Fruit fly (Drosophila melanogaster): Measurements from ENCODE around the gene CG17959.

The CG17959 gene

dm6 chrX:2969039-2969438, 22.1 kb downstream of the CG17959 start:
- TF ChIP-seq GATAd (GFP tag; optimal IDR thresholded peaks at IDR 0.05) (no peak), woc (GFP tag; optimal IDR thresholded peaks at IDR 0.05) (no peak), Hnf4 (GFP tag; optimal IDR thresholded peaks at IDR 0.05) (no peak), N (GFP tag; optimal IDR thresholded peaks at IDR 0.05) (no peak), brk (GFP tag; optimal IDR thresholded peaks at IDR 0.05) (no peak), pan (optimal IDR thresholded peaks at IDR 0.05) (no peak), Sp1 (GFP tag; optimal IDR thresholded peaks at IDR 0.05) (no peak)

- no peak for TF ChIP-seq Myc (optimal IDR thresholded peaks at IDR 0.05)
- TF ChIP-seq lola (GFP tag; optimal IDR thresholded peaks at IDR 0.05), result no peak
- no peak for TF ChIP-seq sage (GFP tag; optimal IDR thresholded peaks at IDR 0.05)
- TF ChIP-seq dmrt93B (GFP tag; optimal IDR thresholded peaks at IDR 0.05), result no peak
- no peak for TF ChIP-seq ey (GFP tag; optimal IDR thresholded peaks at IDR 0.05)
- TF ChIP-seq Vsx2 (GFP tag; optimal IDR thresholded peaks at IDR 0.05; ENCODE audit: partially characterized antibody), result no peak
- no peak for TF ChIP-seq dl (GFP tag; optimal IDR thresholded peaks at IDR 0.05; ENCODE audit: insufficient read depth in 1 of 2, partially characterized antibody in 2 of 2)
- no peak for TF ChIP-seq Hr83 (GFP tag; optimal IDR thresholded peaks at IDR 0.05; ENCODE audit: poor library complexity, severe bottlenecking)
- TF ChIP-seq Sp1 (GFP tag; optimal IDR thresholded peaks at IDR 0.05), result no peak
- TF ChIP-seq Jra (GFP tag; optimal IDR thresholded peaks at IDR 0.05), result no peak
- no peak for TF ChIP-seq CG9705 (GFP tag; optimal IDR thresholded peaks at IDR 0.05)
- no peak for TF ChIP-seq CG32264 (GFP tag; optimal IDR thresholded peaks at IDR 0.05)
- no peak for TF ChIP-seq Dif (GFP tag; optimal IDR thresholded peaks at IDR 0.05; ENCODE audit: partially characterized antibody)
- no peak for TF ChIP-seq pan (optimal IDR thresholded peaks at IDR 0.05)
- TF ChIP-seq Abd-B (GFP tag; optimal IDR thresholded peaks at IDR 0.05), result no peak
- TF ChIP-seq Hnf4 (GFP tag; optimal IDR thresholded peaks at IDR 0.05), result no peak
Measured at dm6 chrX:2973593-2973992, 26.7 kb downstream of the CG17959 start, which contains the start of gene rst. Gene rst (minus strand): TSS chrX:2973834.

dm6 chrX:2977857-2978473, 31.1 kb downstream of the CG17959 start:
- TF ChIP-seq OdsH (GFP tag; optimal IDR thresholded peaks at IDR 0.05) (peak; percentile 38), fru (GFP tag; optimal IDR thresholded peaks at IDR 0.05) (peak; percentile 73), Hnf4 (GFP tag; optimal IDR thresholded peaks at IDR 0.05) (peak; percentile 34), br (GFP tag; optimal IDR thresholded peaks at IDR 0.05) (peak; percentile 22), Vsx2 (GFP tag; optimal IDR thresholded peaks at IDR 0.05; ENCODE audit: partially characterized antibody) (no peak), ey (GFP tag; optimal IDR thresholded peaks at IDR 0.05) (peak; percentile 31), CG9705 (GFP tag; optimal IDR thresholded peaks at IDR 0.05) (no peak), sv (GFP tag; optimal IDR thresholded peaks at IDR 0.05) (no peak), usp (GFP tag; optimal IDR thresholded peaks at IDR 0.05) (no peak), h (GFP tag; optimal IDR thresholded peaks at IDR 0.05) (peak; percentile 56), rgr (GFP tag; optimal IDR thresholded peaks at IDR 0.05) (peak; percentile 55), foxo (GFP tag; optimal IDR thresholded peaks at IDR 0.05) (peak in 1 of 2 experiments; percentile 73), dl (GFP tag; optimal IDR thresholded peaks at IDR 0.05; ENCODE audit: insufficient read depth in 1 of 2, partially characterized antibody in 2 of 2) (no peak), lola (GFP tag; optimal IDR thresholded peaks at IDR 0.05) (no peak), HLH106 (tag; optimal IDR thresholded peaks at IDR 0.05) (peak; percentile 36), pan (optimal IDR thresholded peaks at IDR 0.05) (no peak), dmrt93B (GFP tag; optimal IDR thresholded peaks at IDR 0.05) (peak; percentile 5), sage (GFP tag; optimal IDR thresholded peaks at IDR 0.05) (no peak), tai (GFP tag; optimal IDR thresholded peaks at IDR 0.05) (no peak), Hr78 (GFP tag; optimal IDR thresholded peaks at IDR 0.05) (no peak), Dif (GFP tag; optimal IDR thresholded peaks at IDR 0.05; ENCODE audit: partially characterized antibody) (no peak), psq (GFP tag; optimal IDR thresholded peaks at IDR 0.05) (peak; percentile 24), CrebA (GFP tag; optimal IDR thresholded peaks at IDR 0.05; ENCODE audit: borderline replicate concordance) (no peak), Sp1 (GFP tag; optimal IDR thresholded peaks at IDR 0.05) (peak; percentile 43), woc (GFP tag; optimal IDR thresholded peaks at IDR 0.05) (peak; percentile 5)

- TF ChIP-seq Sp1 (GFP tag; optimal IDR thresholded peaks at IDR 0.05), result no peak
- no peak for TF ChIP-seq CrebA (GFP tag; optimal IDR thresholded peaks at IDR 0.05; ENCODE audit: borderline replicate concordance)
- TF ChIP-seq Dif (GFP tag; optimal IDR thresholded peaks at IDR 0.05; ENCODE audit: partially characterized antibody), result no peak
- TF ChIP-seq Dfd (GFP tag; optimal IDR thresholded peaks at IDR 0.05), result no peak
- no peak for TF ChIP-seq ey (GFP tag; optimal IDR thresholded peaks at IDR 0.05)
- TF ChIP-seq Hr78 (GFP tag; optimal IDR thresholded peaks at IDR 0.05), result no peak
- no peak for TF ChIP-seq dl (GFP tag; optimal IDR thresholded peaks at IDR 0.05; ENCODE audit: insufficient read depth in 1 of 2, partially characterized antibody in 2 of 2)
- TF ChIP-seq psq (GFP tag; optimal IDR thresholded peaks at IDR 0.05), result no peak
- no peak for TF ChIP-seq Rel (GFP tag; optimal IDR thresholded peaks at IDR 0.05)
- TF ChIP-seq Rel (tag; optimal IDR thresholded peaks at IDR 0.05), result no peak
- no peak for TF ChIP-seq fru (GFP tag; optimal IDR thresholded peaks at IDR 0.05)
- no peak for TF ChIP-seq h (GFP tag; optimal IDR thresholded peaks at IDR 0.05)
- no peak for TF ChIP-seq sv (GFP tag; optimal IDR thresholded peaks at IDR 0.05)
Measured at dm6 chrX:2980290-2980689, 33.4 kb downstream of the CG17959 start.

Data from whole organism, wandering third instar larva.